Fruit fly (Drosophila melanogaster) whole organism, embryonic: ENCODE measurements around the gene CG9107.

Experiments used
- Aef1 ChIP-seq: fragments of 200-800 bp; sonication (Bioruptor generic); IDR thresholded peaks from 3 replicates; pipeline ENCODE4 v1.3.6; 2022; ENCODE audit warnings: missing biosample characterization, missing genetic modification characterization
- CG10267 ChIP-seq: fragments of 200-800 bp; sonication (Bioruptor generic); optimal IDR thresholded peaks from 2 replicates; lab custom pipeline; 2018; ENCODE audit warnings: missing biosample characterization, mild to moderate bottlenecking, missing genetic modification characterization, moderate library complexity
- CG10959 ChIP-seq: fragments of 200-800 bp; sonication (Bioruptor generic); IDR thresholded peaks from 2 replicates; pipeline ENCODE4 v1.3.6; 2022; ENCODE audit warnings: missing biosample characterization, missing genetic modification characterization
- CG12104 ChIP-seq: fragments of 200-800 bp; sonication (Bioruptor generic); optimal IDR thresholded peaks from 3 replicates; lab custom pipeline; 2016; ENCODE audit warnings: missing biosample characterization, missing genetic modification characterization
- CG12769 ChIP-seq: fragments of 200-800 bp; sonication (Bioruptor generic); optimal IDR thresholded peaks from 2 replicates; lab custom pipeline; 2019; ENCODE audit warnings: missing biosample characterization, mild to moderate bottlenecking, missing genetic modification characterization, moderate library complexity
- CG12942 ChIP-seq: fragments of 200-800 bp; sonication (Bioruptor generic); optimal IDR thresholded peaks from 3 replicates; lab custom pipeline; 2016; ENCODE audit warnings: missing biosample characterization, missing genetic modification characterization
- CG14710 ChIP-seq: fragments of 200-800 bp; sonication (Bioruptor generic); optimal IDR thresholded peaks from 3 replicates; lab custom pipeline; 2019; ENCODE audit warnings: missing biosample characterization, mild to moderate bottlenecking, missing genetic modification characterization, moderate library complexity
- CG14965 ChIP-seq: fragments of 200-800 bp; sonication (Bioruptor generic); optimal IDR thresholded peaks from 2 replicates; lab custom pipeline; 2016; ENCODE audit warnings: missing biosample characterization, missing genetic modification characterization, borderline replicate concordance
- CG15269 ChIP-seq: fragments of 200-800 bp; sonication (Bioruptor generic); optimal IDR thresholded peaks from 2 replicates; lab custom pipeline; 2018; ENCODE audit warnings: missing biosample characterization, mild to moderate bottlenecking, missing genetic modification characterization, moderate library complexity
- CG15601 ChIP-seq: fragments of 200-800 bp; sonication (Bioruptor generic); optimal IDR thresholded peaks from 3 replicates; lab custom pipeline; 2019; ENCODE audit warnings: missing biosample characterization, mild to moderate bottlenecking, missing genetic modification characterization, moderate library complexity
- CG16779 ChIP-seq: fragments of 200-800 bp; sonication (Bioruptor generic); IDR thresholded peaks from 2 replicates; pipeline ENCODE4 v1.3.6; 2022; ENCODE audit warnings: missing biosample characterization, missing genetic modification characterization
- CG17829 ChIP-seq: fragments of 200-800 bp; optimal IDR thresholded peaks from 2 replicates; lab custom pipeline; 2019; ENCODE audit warnings: missing biosample characterization, mild to moderate bottlenecking, missing genetic modification characterization, moderate library complexity
- CG2199 ChIP-seq: fragments of 200-800 bp; sonication (Bioruptor generic); IDR thresholded peaks from 3 replicates; pipeline ENCODE4 v1.3.6; 2022; ENCODE audit warnings: missing biosample characterization, missing genetic modification characterization
- CG2875 ChIP-seq: fragments of 200-800 bp; sonication (Bioruptor generic); optimal IDR thresholded peaks from 2 replicates; lab custom pipeline; 2017; ENCODE audit warnings: missing biosample characterization, mild to moderate bottlenecking, missing genetic modification characterization, missing genetic modification reagents
- CG32532 ChIP-seq: fragments of 200-800 bp; sonication (Bioruptor generic); IDR thresholded peaks from 2 replicates; pipeline ENCODE4 v1.3.6; 2022; ENCODE audit warnings: missing biosample characterization, missing genetic modification characterization
- CG3281 ChIP-seq: fragments of 200-800 bp; sonication (Bioruptor generic); optimal IDR thresholded peaks from 3 replicates; lab custom pipeline; 2017; ENCODE audit warnings: missing biosample characterization, mild to moderate bottlenecking, missing genetic modification characterization
- CG4282 ChIP-seq: fragments of 200-800 bp; sonication (Bioruptor generic); optimal IDR thresholded peaks from 2 replicates; lab custom pipeline; 2016; ENCODE audit warnings: missing biosample characterization, missing genetic modification characterization
- CG4820 ChIP-seq: fragments of 200-800 bp; sonication (Bioruptor generic); optimal IDR thresholded peaks from 3 replicates; lab custom pipeline; 2016; ENCODE audit warnings: missing biosample characterization, missing genetic modification characterization
- CG7372 ChIP-seq: fragments of 200-800 bp; sonication (Bioruptor generic); IDR thresholded peaks from 2 replicates; pipeline ENCODE4 v1.3.6; 2022; ENCODE audit warnings: missing biosample characterization, missing genetic modification characterization
- CG7839 ChIP-seq: fragments of 200-800 bp; sonication (Bioruptor generic); optimal IDR thresholded peaks from 3 replicates; lab custom pipeline; 2018; ENCODE audit warnings: missing biosample characterization, mild to moderate bottlenecking, missing genetic modification characterization, moderate library complexity
- CG7963 ChIP-seq: fragments of 200-800 bp; sonication (Bioruptor generic); IDR thresholded peaks from 3 replicates; pipeline ENCODE4 v1.3.6; 2022; ENCODE audit warnings: missing biosample characterization, missing genetic modification characterization; ENCODE audit not compliant: partially characterized antibody
- CG8359 ChIP-seq: fragments of 200-800 bp; sonication (Bioruptor generic); optimal IDR thresholded peaks from 2 replicates; lab custom pipeline; 2017; ENCODE audit warnings: missing biosample characterization, mild to moderate bottlenecking, missing genetic modification characterization, borderline replicate concordance
- Dbx ChIP-seq: fragments of 200-800 bp; sonication (Bioruptor generic); IDR thresholded peaks from 3 replicates; pipeline ENCODE4 v1.3.6; 2022; ENCODE audit warnings: missing biosample characterization, missing genetic modification characterization
- Dek ChIP-seq: fragments of 200-800 bp; sonication (Bioruptor generic); optimal IDR thresholded peaks from 3 replicates; lab custom pipeline; 2019; ENCODE audit warnings: missing biosample characterization, mild to moderate bottlenecking, missing genetic modification characterization, moderate library complexity
- Dip2 ChIP-seq: fragments of 200-800 bp; sonication (Bioruptor generic); IDR thresholded peaks from 2 replicates; pipeline ENCODE4 v1.3.6; 2022; ENCODE audit warnings: missing biosample characterization, missing genetic modification characterization
- Dp ChIP-seq: fragments of 200-800 bp; sonication (Bioruptor generic); optimal IDR thresholded peaks from 2 replicates; lab custom pipeline; 2018; ENCODE audit warnings: missing biosample characterization, mild to moderate bottlenecking, missing genetic modification characterization, moderate library complexity
- Dref ChIP-seq: fragments of 200-800 bp; sonication (Bioruptor generic); IDR thresholded peaks from 2 replicates; pipeline ENCODE4 v1.3.6; 2022; ENCODE audit warnings: missing biosample characterization, missing genetic modification characterization
- E2f1 ChIP-seq: fragments of 200-800 bp; sonication (Bioruptor generic); IDR thresholded peaks from 2 replicates; pipeline ENCODE4 v1.3.6; 2022; ENCODE audit warnings: missing biosample characterization, missing genetic modification characterization
- Gsc ChIP-seq: fragments of 200-800 bp; sonication (Bioruptor generic); IDR thresholded peaks from 2 replicates; pipeline ENCODE4 v1.3.6; 2022; ENCODE audit warnings: missing biosample characterization, missing genetic modification characterization
- NFAT ChIP-seq: fragments of 200-800 bp; sonication (Bioruptor generic); IDR thresholded peaks from 2 replicates; pipeline ENCODE4 v1.3.6; 2022; ENCODE audit warnings: missing biosample characterization, missing genetic modification characterization
- Neu2 ChIP-seq: fragments of 200-800 bp; sonication (Bioruptor generic); optimal IDR thresholded peaks from 3 replicates; lab custom pipeline; 2016; ENCODE audit warnings: missing biosample characterization, missing genetic modification characterization, borderline replicate concordance
- YL-1 ChIP-seq: fragments of 200-800 bp; sonication (Bioruptor generic); optimal IDR thresholded peaks from 3 replicates; lab custom pipeline; 2017; ENCODE audit warnings: missing biosample characterization, mild to moderate bottlenecking, missing genetic modification characterization
- da ChIP-seq: fragments of 200-800 bp; sonication (Bioruptor generic); optimal IDR thresholded peaks from 2 replicates; lab custom pipeline; 2016; ENCODE audit warnings: missing biosample characterization, missing genetic modification characterization
- danr ChIP-seq: fragments of 200-800 bp; sonication (Bioruptor generic); IDR thresholded peaks from 2 replicates; pipeline ENCODE4 v1.3.6; 2022; ENCODE audit warnings: missing biosample characterization, missing genetic modification characterization
- exex ChIP-seq: fragments of 200-800 bp; sonication (Bioruptor generic); optimal IDR thresholded peaks from 4 replicates; lab custom pipeline; 2018; ENCODE audit warnings: missing biosample characterization, mild to moderate bottlenecking, missing genetic modification characterization, moderate library complexity
- grn ChIP-seq: fragments of 200-800 bp; sonication (Bioruptor generic); optimal IDR thresholded peaks from 3 replicates; lab custom pipeline; 2017; ENCODE audit warnings: missing biosample characterization, missing genetic modification characterization
- gsb ChIP-seq: fragments of 200-800 bp; sonication (Bioruptor generic); IDR thresholded peaks from 2 replicates; pipeline ENCODE4 v1.3.6; 2022; ENCODE audit warnings: missing biosample characterization, missing genetic modification characterization
- luna ChIP-seq: fragments of 200-800 bp; sonication (Bioruptor generic); optimal IDR thresholded peaks from 2 replicates; lab custom pipeline; 2016; ENCODE audit warnings: missing biosample characterization, missing genetic modification characterization
- maf-S ChIP-seq: fragments of 200-800 bp; sonication (Bioruptor generic); optimal IDR thresholded peaks from 2 replicates; lab custom pipeline; 2016; ENCODE audit warnings: missing biosample characterization, missing genetic modification characterization
- nmo ChIP-seq: fragments of 200-800 bp; sonication (Bioruptor generic); optimal IDR thresholded peaks from 2 replicates; lab custom pipeline; 2018; ENCODE audit warnings: missing biosample characterization, mild to moderate bottlenecking, missing genetic modification characterization, moderate library complexity
- oc ChIP-seq: fragments of 200-800 bp; sonication (Bioruptor generic); optimal IDR thresholded peaks from 2 replicates; lab custom pipeline; 2018; ENCODE audit warnings: missing biosample characterization, mild to moderate bottlenecking, missing genetic modification characterization, moderate library complexity
- peb ChIP-seq: fragments of 200-800 bp; sonication (Bioruptor generic); IDR thresholded peaks from 2 replicates; pipeline ENCODE4 v1.3.6; 2022; ENCODE audit warnings: missing biosample characterization, missing genetic modification characterization
- prd ChIP-seq, 3 experiments: fragments of >200 bp in 2 of 3; fragments of 200-800 bp in 1 of 3; sonication (Bioruptor generic) in 1 of 3; optimal IDR thresholded peaks in 2 of 3; IDR thresholded peaks in 1 of 3; 2 replicates in 2 of 3; 3 replicates in 1 of 3; pipeline versions ENCODE4 v1.3.6 to Lab custom; 2017 to 2022; ENCODE audit warnings: missing biosample characterization in 1 of 3, missing genetic modification characterization in 1 of 3
- schlank ChIP-seq: fragments of 200-800 bp; sonication (Bioruptor generic); optimal IDR thresholded peaks from 2 replicates; lab custom pipeline; 2018; ENCODE audit warnings: missing biosample characterization, mild to moderate bottlenecking, missing genetic modification characterization
- sug ChIP-seq: fragments of 200-800 bp; optimal IDR thresholded peaks from 2 replicates; lab custom pipeline; 2019; ENCODE audit warnings: missing biosample characterization, mild to moderate bottlenecking, missing genetic modification characterization, moderate library complexity
- tap ChIP-seq: fragments of 200-800 bp; optimal IDR thresholded peaks from 3 replicates; lab custom pipeline; 2019; ENCODE audit warnings: missing biosample characterization, mild to moderate bottlenecking, missing genetic modification characterization, moderate library complexity
- trh ChIP-seq: fragments of 200-800 bp; sonication (Bioruptor generic); optimal IDR thresholded peaks from 2 replicates; lab custom pipeline; 2016; ENCODE audit warnings: missing biosample characterization, missing genetic modification characterization
- vnd ChIP-seq: fragments of 200-800 bp; sonication (Bioruptor generic); IDR thresholded peaks from 3 replicates; pipeline ENCODE4 v1.3.6; 2022; ENCODE audit warnings: missing biosample characterization, missing genetic modification characterization; ENCODE audit not compliant: partially characterized antibody
- wdn ChIP-seq: fragments of 200-800 bp; sonication (Bioruptor generic); IDR thresholded peaks from 2 replicates; pipeline ENCODE4 v1.3.6; 2022; ENCODE audit warnings: missing biosample characterization, missing genetic modification characterization
- zen2 ChIP-seq: fragments of 200-800 bp; sonication (Bioruptor generic); IDR thresholded peaks from 3 replicates; pipeline ENCODE4 v1.3.6; 2022; ENCODE audit warnings: missing biosample characterization, missing genetic modification characterization; ENCODE audit not compliant: partially characterized antibody

CG9107 gene

DNA sequence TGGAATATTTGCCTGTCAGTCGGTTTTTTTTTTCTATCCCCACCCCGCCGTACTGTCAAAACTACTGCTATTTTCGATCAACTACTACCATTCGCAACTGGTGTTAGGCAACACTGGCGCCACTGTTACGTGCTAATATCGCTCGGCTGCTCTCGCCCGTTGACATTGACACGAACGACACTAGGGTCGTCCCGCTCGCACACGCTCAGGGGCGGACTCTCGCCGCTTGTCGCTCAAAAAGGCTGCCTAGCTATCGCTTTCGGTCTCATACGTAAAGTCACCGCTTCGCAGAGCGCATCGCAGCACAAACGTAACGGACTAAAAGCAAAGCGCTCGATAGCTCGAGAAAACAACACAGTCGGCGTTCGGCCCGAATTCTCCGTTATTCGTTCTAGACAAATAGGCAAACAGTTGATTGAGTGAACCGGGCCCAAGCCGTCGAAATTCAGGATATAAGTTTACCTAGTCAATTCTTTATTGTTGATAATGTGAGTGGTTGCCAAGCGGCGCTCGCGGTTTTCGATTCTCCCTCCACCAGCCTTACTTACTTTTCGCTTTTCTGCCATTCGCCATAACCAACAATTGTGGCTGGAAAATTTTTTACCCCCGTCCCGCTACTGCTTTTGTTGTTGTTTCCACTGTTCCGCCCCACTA, 41.9 kb downstream of the CG9107 start (continued):
- TF ChIP-seq Dek: peak; percentile 41
- no peak for TF ChIP-seq CG2199 (GFP tag; lab: Robert Waterston, UW)
- TF ChIP-seq YL-1 (GFP tag; lab: Kevin White, UChicago): peak; percentile 88
- TF ChIP-seq Dref: no peak
- TF ChIP-seq luna (GFP tag; lab: Kevin White, UChicago): no peak
- TF ChIP-seq tap (tag; lab: Kevin White, UChicago): no peak
- TF ChIP-seq Dip2 (GFP tag; lab: Robert Waterston, UW): no peak
- TF ChIP-seq CG10959 (GFP tag; lab: Robert Waterston, UW): no peak
- TF ChIP-seq CG14710 (tag; lab: Kevin White, UChicago): peak; percentile 43
- no peak for TF ChIP-seq CG7372
- no peak for TF ChIP-seq gsb
- no peak for TF ChIP-seq CG16779 (GFP tag; lab: Robert Waterston, UW)
- TF ChIP-seq CG12104 (GFP tag; lab: Kevin White, UChicago): no peak
- TF ChIP-seq CG15269: peak; percentile 38
- TF ChIP-seq CG7839 (tag; lab: Kevin White, UChicago): peak; percentile 20
- peak; percentile 78 for TF ChIP-seq CG15601 (tag; lab: Kevin White, UChicago)
- TF ChIP-seq danr: no peak
- TF ChIP-seq nmo: peak; percentile 38
- no peak for TF ChIP-seq peb (GFP tag; lab: Robert Waterston, UW)
- TF ChIP-seq sug: peak; percentile 75
- TF ChIP-seq CG3281 (GFP tag; lab: Kevin White, UChicago): no peak
- no peak for TF ChIP-seq CG32532
- no peak for TF ChIP-seq da (GFP tag; lab: Kevin White, UChicago)
- TF ChIP-seq grn (GFP tag; lab: Kevin White, UChicago): peak; percentile 36
- no peak for TF ChIP-seq wdn
- no peak for TF ChIP-seq CG8359 (GFP tag; lab: Kevin White, UChicago)
- TF ChIP-seq Dp: no peak
- TF ChIP-seq Neu2: no peak
- TF ChIP-seq Dbx (GFP tag; lab: Robert Waterston, UW): no peak
- no peak for TF ChIP-seq CG4820
- peak; percentile 52 for TF ChIP-seq CG17829 (tag; lab: Kevin White, UChicago)
- TF ChIP-seq Aef1 (GFP tag; lab: Robert Waterston, UW): no peak
- TF ChIP-seq schlank (tag; lab: Kevin White, UChicago): no peak
- TF ChIP-seq NFAT (GFP tag; lab: Robert Waterston, UW): no peak
- peak; percentile 11 for TF ChIP-seq CG4282 (GFP tag; lab: Kevin White, UChicago)
- no peak for TF ChIP-seq CG14965 (GFP tag; lab: Kevin White, UChicago)
- no peak for TF ChIP-seq CG7963
- TF ChIP-seq oc (tag; lab: Kevin White, UChicago): peak; percentile 6
- TF ChIP-seq maf-S: no peak
- TF ChIP-seq CG12942 (GFP tag; lab: Kevin White, UChicago): no peak
- no peak for TF ChIP-seq vnd (GFP tag; lab: Robert Waterston, UW)
- TF ChIP-seq zen2 (GFP tag; lab: Robert Waterston, UW): no peak
- no peak for TF ChIP-seq E2f1 (GFP tag; lab: Robert Waterston, UW)
- TF ChIP-seq CG10267 (tag; lab: Kevin White, UChicago): peak; percentile 88
- TF ChIP-seq exex (tag; lab: Kevin White, UChicago): peak; percentile 4
- no peak for TF ChIP-seq Gsc (GFP tag; lab: Robert Waterston, UW)
- no peak for TF ChIP-seq trh (GFP tag; lab: Kevin White, UChicago)
- TF ChIP-seq CG2875 (GFP tag; lab: Kevin White, UChicago): no peak
- no peak for TF ChIP-seq prd (optimal IDR thresholded peaks at IDR 0.05; lab: Kevin White, UChicago)
- no peak for TF ChIP-seq prd (GFP tag; IDR thresholded peaks at IDR 0.05; lab: Robert Waterston, UW)
- peak; percentile 61 for TF ChIP-seq CG12769 (tag; lab: Kevin White, UChicago)
